Worm (Caenorhabditis elegans) whole organism, L2 larva: ENCODE data around the gene lgc-50.

ENCODE experiments used
- C34F6.9 ChIP-seq: fragments of 150-350 bp; optimal IDR thresholded peaks from 2 replicates; lab custom pipeline; 2014; ENCODE audit warnings: missing biosample characterization, missing genetic modification characterization
- F13H6.1 ChIP-seq: sonication (generic microtip); optimal IDR thresholded peaks from 2 replicates; lab custom pipeline; 2016; ENCODE audit warnings: missing genetic modification characterization, missing compliant biosample characterization
- Y55F3AM.14 ChIP-seq: fragments of 200-800 bp; sonication (Bioruptor generic); optimal IDR thresholded peaks from 2 replicates; lab custom pipeline; 2018; ENCODE audit warnings: mild to moderate bottlenecking, missing genetic modification characterization, missing compliant biosample characterization
- ZK546.5 ChIP-seq: sonication (generic microtip); optimal IDR thresholded peaks from 2 replicates; lab custom pipeline; 2017; ENCODE audit warnings: missing biosample characterization, missing genetic modification characterization
- ama-1 ChIP-seq: fragments of 150-350 bp; optimal IDR thresholded peaks from 2 replicates; lab custom pipeline; 2018; ENCODE audit warnings: inconsistent platforms
- blmp-1 ChIP-seq: sonication (generic microtip); optimal IDR thresholded peaks from 2 replicates; lab custom pipeline; 2017; ENCODE audit warnings: missing genetic modification characterization, mild to moderate bottlenecking, missing compliant biosample characterization, antibody characterized with exemption, moderate library complexity; ENCODE audit not compliant: insufficient read depth
- crh-2 ChIP-seq: sonication (generic microtip); optimal IDR thresholded peaks from 2 replicates; lab custom pipeline; 2017; ENCODE audit warnings: missing biosample characterization, missing genetic modification characterization
- egl-27 ChIP-seq: sonication (generic microtip); optimal IDR thresholded peaks from 3 replicates; lab custom pipeline; 2017; ENCODE audit warnings: missing biosample characterization, missing genetic modification reagents, missing genetic modification characterization
- elt-1 ChIP-seq: fragments of 150-350 bp; optimal IDR thresholded peaks from 2 replicates; lab custom pipeline; 2014; ENCODE audit warnings: missing biosample characterization, missing genetic modification characterization
- elt-3 ChIP-seq: sonication (generic microtip); optimal IDR thresholded peaks from 2 replicates; lab custom pipeline; 2017; ENCODE audit warnings: missing biosample characterization, missing genetic modification characterization
- fos-1 ChIP-seq: fragments of 150-350 bp; optimal IDR thresholded peaks from 2 replicates; lab custom pipeline; 2014; ENCODE audit warnings: missing biosample characterization, missing genetic modification characterization
- lin-11 ChIP-seq: fragments of 150-350 bp; sonication (generic microtip); optimal IDR thresholded peaks from 2 replicates; lab custom pipeline; 2014; ENCODE audit warnings: missing biosample characterization, missing genetic modification characterization, inconsistent platforms, mixed read lengths
- lin-13 ChIP-seq: fragments of 150-350 bp; optimal IDR thresholded peaks from 2 replicates; lab custom pipeline; 2014; ENCODE audit warnings: missing biosample characterization, missing genetic modification reagents, missing genetic modification characterization
- lin-39 ChIP-seq: fragments of 150-350 bp; optimal IDR thresholded peaks from 2 replicates; lab custom pipeline; 2014; ENCODE audit warnings: missing biosample characterization, missing genetic modification reagents, missing genetic modification characterization
- lsy-2 ChIP-seq, 2 experiments: fragments of 150-350 bp in 1 of 2; sonication (generic microtip) in 1 of 2; optimal IDR thresholded peaks; 2 replicates each; lab custom pipeline; 2014 to 2017; ENCODE audit warnings: missing biosample characterization in 2 of 2, missing genetic modification characterization in 2 of 2
- mab-5 ChIP-seq: fragments of 150-350 bp; optimal IDR thresholded peaks from 2 replicates; lab custom pipeline; 2014; ENCODE audit warnings: missing biosample characterization, missing genetic modification characterization
- mdl-1 ChIP-seq, 2 experiments: fragments of 150-350 bp in 1 of 2; sonication (generic microtip) in 1 of 2; optimal IDR thresholded peaks; 2 replicates each; lab custom pipeline; 2017; ENCODE audit warnings: missing biosample characterization in 2 of 2, missing genetic modification characterization in 2 of 2
- nhr-10 ChIP-seq: sonication (generic microtip); optimal IDR thresholded peaks from 2 replicates; lab custom pipeline; 2017; ENCODE audit warnings: missing biosample characterization, missing genetic modification characterization
- nhr-11 ChIP-seq: fragments of 150-350 bp; optimal IDR thresholded peaks from 2 replicates; lab custom pipeline; 2014; ENCODE audit warnings: missing biosample characterization, missing genetic modification characterization
- nhr-12 ChIP-seq: fragments of 150-350 bp; optimal IDR thresholded peaks from 2 replicates; lab custom pipeline; 2014; ENCODE audit warnings: missing biosample characterization, missing genetic modification characterization
- nhr-129 ChIP-seq: fragments of 150-350 bp; optimal IDR thresholded peaks from 2 replicates; lab custom pipeline; 2014; ENCODE audit warnings: missing biosample characterization, missing genetic modification characterization
- nhr-21 ChIP-seq: fragments of 150-350 bp; optimal IDR thresholded peaks from 2 replicates; lab custom pipeline; 2014; ENCODE audit warnings: missing biosample characterization, missing genetic modification characterization
- nhr-23 ChIP-seq: fragments of 150-350 bp; optimal IDR thresholded peaks from 2 replicates; lab custom pipeline; 2014; ENCODE audit warnings: missing biosample characterization, missing genetic modification reagents, missing genetic modification characterization
- nhr-237 ChIP-seq: fragments of 150-350 bp; optimal IDR thresholded peaks from 2 replicates; lab custom pipeline; 2014; ENCODE audit warnings: missing biosample characterization, missing genetic modification characterization
- nhr-25 ChIP-seq: fragments of 150-350 bp; sonication (generic microtip); optimal IDR thresholded peaks from 3 replicates; lab custom pipeline; 2014; ENCODE audit warnings: missing biosample characterization, missing genetic modification characterization
- skn-1 ChIP-seq: sonication (generic microtip); optimal IDR thresholded peaks from 2 replicates; lab custom pipeline; 2017; ENCODE audit warnings: missing biosample characterization, missing genetic modification characterization
- sma-3 ChIP-seq: sonication (generic microtip); optimal IDR thresholded peaks from 2 replicates; lab custom pipeline; 2016; ENCODE audit warnings: missing genetic modification reagents, missing genetic modification characterization, missing compliant biosample characterization
- unc-39 ChIP-seq: fragments of 150-350 bp; optimal IDR thresholded peaks from 2 replicates; lab custom pipeline; 2014; ENCODE audit warnings: missing biosample characterization, missing genetic modification characterization
- unc-55 ChIP-seq: fragments of 150-350 bp; sonication (generic microtip); optimal IDR thresholded peaks from 3 replicates; lab custom pipeline; 2014; ENCODE audit warnings: missing biosample characterization, missing genetic modification reagents, missing genetic modification characterization
- unc-62 ChIP-seq: fragments of 150-350 bp; optimal IDR thresholded peaks from 2 replicates; lab custom pipeline; 2014; ENCODE audit warnings: missing biosample characterization, missing genetic modification reagents, missing genetic modification characterization
- zag-1 ChIP-seq: fragments of 150-350 bp; optimal IDR thresholded peaks from 2 replicates; lab custom pipeline; 2014; ENCODE audit warnings: missing biosample characterization, missing genetic modification characterization
- ztf-1 ChIP-seq: fragments of 200-800 bp; sonication (Bioruptor generic); conservative IDR thresholded peaks from 2 replicates; pipeline ENCODE4 v1.3.6; 2022; ENCODE audit warnings: missing genetic modification characterization, missing compliant biosample characterization
- ztf-11 ChIP-seq: sonication (generic microtip); optimal IDR thresholded peaks from 2 replicates; lab custom pipeline; 2017; ENCODE audit warnings: missing biosample characterization, missing genetic modification characterization
- ztf-4 ChIP-seq: fragments of 150-350 bp; optimal IDR thresholded peaks from 2 replicates; lab custom pipeline; 2014; ENCODE audit warnings: missing biosample characterization, missing genetic modification characterization

The lgc-50 gene

ce11 chrIII:7369394-7370024 lies 25.7 kb downstream of the lgc-50 start:
- TF ChIP-seq mdl-1 (tag; optimal IDR thresholded peaks at IDR 0.05; lab: Kevin White, UChicago) (no peak), lin-11 (tag; lab: Kevin White, UChicago) (no peak), sma-3 (GFP tag; lab: Kevin White, UChicago) (peak; percentile 43), unc-62 (GFP tag; lab: Kevin White, UChicago) (no peak), lin-39 (tag; lab: Kevin White, UChicago) (no peak), unc-55 (GFP tag; lab: Kevin White, UChicago) (no peak), C34F6.9 (tag; lab: Kevin White, UChicago) (no peak), nhr-25 (tag; lab: Kevin White, UChicago) (peak; percentile 71), elt-1 (tag; lab: Kevin White, UChicago) (no peak), mab-5 (tag; lab: Kevin White, UChicago) (no peak), unc-39 (no peak), ama-1 (lab: Kevin White, UChicago) (peak; percentile 14), nhr-21 (tag; lab: Kevin White, UChicago) (peak; percentile 10), lin-13 (GFP tag; lab: Kevin White, UChicago) (peak; percentile 2), ztf-4 (peak; percentile 42), zag-1 (tag; lab: Kevin White, UChicago) (no peak), nhr-12 (no peak), nhr-129 (tag; lab: Kevin White, UChicago) (no peak), ztf-11 (tag; lab: Kevin White, UChicago) (no peak), nhr-237 (tag; lab: Kevin White, UChicago) (no peak), lsy-2 (tag; optimal IDR thresholded peaks at IDR 0.05; lab: Kevin White, UChicago) (peak in 1 of 2 experiments; percentile 53), skn-1 (tag; lab: Kevin White, UChicago) (no peak), Y55F3AM.14 (peak; percentile 15), nhr-23 (tag; lab: Kevin White, UChicago) (no peak), blmp-1 (peak; percentile 35), F13H6.1 (tag; lab: Kevin White, UChicago) (no peak)

- TF ChIP-seq mab-5 (tag; lab: Kevin White, UChicago) (no peak), ama-1 (lab: Kevin White, UChicago) (no peak), nhr-11 (no peak), elt-1 (tag; lab: Kevin White, UChicago) (no peak), elt-3 (tag; lab: Kevin White, UChicago) (no peak), nhr-129 (tag; lab: Kevin White, UChicago) (no peak)
Observed at ce11 chrIII:7367012-7367760, 28.1 kb downstream of the lgc-50 start, which contains the start of the genes T20B12.5 and T20B12.4. TSS of gene T20B12.5 (minus strand) at chrIII:7367112. TSS of gene T20B12.4 (plus strand) at chrIII:7367710.

- no peak for TF ChIP-seq lin-11 (tag; lab: Kevin White, UChicago)
- TF ChIP-seq elt-1 (tag; lab: Kevin White, UChicago) = no peak
- TF ChIP-seq blmp-1 = no peak
- no peak for TF ChIP-seq mab-5 (tag; lab: Kevin White, UChicago)
- TF ChIP-seq nhr-11 = no peak
- TF ChIP-seq fos-1 = no peak
- no peak for TF ChIP-seq egl-27 (tag; lab: Kevin White, UChicago)
- no peak for TF ChIP-seq nhr-25 (tag; lab: Kevin White, UChicago)
- no peak for TF ChIP-seq Y55F3AM.14
- TF ChIP-seq mdl-1 (tag; optimal IDR thresholded peaks at IDR 0.05; lab: Kevin White, UChicago) = no peak
- TF ChIP-seq nhr-10 = no peak
- no peak for TF ChIP-seq unc-39
- no peak for TF ChIP-seq ztf-1 (GFP tag; lab: Robert Waterston, UW)
- TF ChIP-seq nhr-21 (tag; lab: Kevin White, UChicago) = no peak
- no peak for TF ChIP-seq crh-2
- no peak for TF ChIP-seq ZK546.5
- no peak for TF ChIP-seq ztf-4
- TF ChIP-seq lsy-2 (tag; optimal IDR thresholded peaks at IDR 0.05; lab: Kevin White, UChicago) = no peak
- TF ChIP-seq skn-1 (tag; lab: Kevin White, UChicago) = no peak
Observed at ce11 chrIII:7365602-7366001, 29.7 kb downstream of the lgc-50 start, which contains the start of gene F08F8.11. TSS of gene F08F8.11 (plus strand) at chrIII:7365902.
